Fruit fly (Drosophila melanogaster) whole organism, embryonic: ENCODE measurements around the gene CG8851.

ENCODE experiments used
- ATbp ChIP-seq: fragments of 200-800 bp; sonication (Bioruptor generic); optimal IDR thresholded peaks from 2 replicates; lab custom pipeline; 2017; ENCODE audit warnings: missing biosample characterization, mild to moderate bottlenecking, missing genetic modification characterization, missing genetic modification reagents
- CG10959 ChIP-seq: fragments of 200-800 bp; sonication (Bioruptor generic); IDR thresholded peaks from 2 replicates; pipeline ENCODE4 v1.3.6; 2022; ENCODE audit warnings: missing biosample characterization, missing genetic modification characterization
- CG12071 ChIP-seq: fragments of 200-800 bp; sonication (Bioruptor generic); optimal IDR thresholded peaks from 3 replicates; lab custom pipeline; 2018; ENCODE audit warnings: missing biosample characterization, mild to moderate bottlenecking, missing genetic modification characterization
- CG12391 ChIP-seq: fragments of 200-800 bp; sonication (Bioruptor generic); optimal IDR thresholded peaks from 3 replicates; lab custom pipeline; 2018; ENCODE audit warnings: missing biosample characterization, mild to moderate bottlenecking, missing genetic modification characterization, moderate library complexity
- CG14050 ChIP-seq: fragments of 200-800 bp; sonication (Bioruptor generic); IDR thresholded peaks from 3 replicates; pipeline ENCODE4 v1.3.6; 2022; ENCODE audit warnings: missing biosample characterization, missing genetic modification characterization
- CG15011 ChIP-seq: fragments of 200-800 bp; sonication (Bioruptor generic); optimal IDR thresholded peaks from 3 replicates; lab custom pipeline; 2018; ENCODE audit warnings: missing biosample characterization, mild to moderate bottlenecking, missing genetic modification characterization
- CG15479 ChIP-seq: fragments of 200-800 bp; sonication (Bioruptor generic); optimal IDR thresholded peaks from 3 replicates; lab custom pipeline; 2019; ENCODE audit warnings: missing biosample characterization, mild to moderate bottlenecking, missing genetic modification characterization, moderate library complexity
- CG17186 ChIP-seq: fragments of 200-800 bp; sonication (Bioruptor generic); optimal IDR thresholded peaks from 3 replicates; lab custom pipeline; 2017; ENCODE audit warnings: missing biosample characterization, missing genetic modification reagents, missing genetic modification characterization
- CG18476 ChIP-seq: fragments of 200-800 bp; sonication (Bioruptor generic); optimal IDR thresholded peaks from 2 replicates; lab custom pipeline; 2016; ENCODE audit warnings: missing biosample characterization, mild to moderate bottlenecking, missing genetic modification characterization
- CG18599 ChIP-seq: fragments of 200-800 bp; sonication (Bioruptor generic); optimal IDR thresholded peaks from 3 replicates; lab custom pipeline; 2017; ENCODE audit warnings: missing biosample characterization, missing genetic modification characterization, mild to moderate bottlenecking, moderate library complexity, missing genetic modification reagents
- CG31224 ChIP-seq: fragments of 200-800 bp; sonication (Bioruptor generic); IDR thresholded peaks from 2 replicates; pipeline ENCODE4 v1.3.6; 2022; ENCODE audit warnings: missing biosample characterization, missing genetic modification characterization
- CG31388 ChIP-seq: fragments of 200-800 bp; sonication (Bioruptor generic); optimal IDR thresholded peaks from 2 replicates; lab custom pipeline; 2016; ENCODE audit warnings: missing biosample characterization, missing genetic modification characterization
- CG32767 ChIP-seq: fragments of 200-800 bp; sonication (Bioruptor generic); IDR thresholded peaks from 2 replicates; pipeline ENCODE4 v1.3.6; 2022; ENCODE audit warnings: missing biosample characterization, missing genetic modification characterization
- CG3838 ChIP-seq: fragments of 200-800 bp; sonication (Bioruptor generic); optimal IDR thresholded peaks from 3 replicates; lab custom pipeline; 2016; ENCODE audit warnings: missing biosample characterization, missing genetic modification characterization
- CG4360 ChIP-seq: fragments of 200-800 bp; sonication (Bioruptor generic); IDR thresholded peaks from 2 replicates; pipeline ENCODE4 v1.3.6; 2022; ENCODE audit warnings: missing biosample characterization, missing genetic modification characterization
- CG6254 ChIP-seq: fragments of 200-800 bp; sonication (Bioruptor generic); optimal IDR thresholded peaks from 3 replicates; lab custom pipeline; 2017; ENCODE audit warnings: mild to moderate bottlenecking, missing biosample characterization, missing genetic modification reagents, missing genetic modification characterization
- CG7556 ChIP-seq: fragments of 200-800 bp; sonication (Bioruptor generic); optimal IDR thresholded peaks from 2 replicates; lab custom pipeline; 2017; ENCODE audit warnings: missing biosample characterization, mild to moderate bottlenecking, missing genetic modification characterization
- CG8478 ChIP-seq: fragments of >200 bp; optimal IDR thresholded peaks from 2 replicates; lab custom pipeline; 2018
- Fer2 ChIP-seq: fragments of 200-800 bp; sonication (Bioruptor generic); optimal IDR thresholded peaks from 2 replicates; lab custom pipeline; 2018; ENCODE audit warnings: missing biosample characterization, mild to moderate bottlenecking, missing genetic modification characterization, moderate library complexity
- Mrtf ChIP-seq: fragments of 200-800 bp; sonication (Bioruptor generic); IDR thresholded peaks from 3 replicates; pipeline ENCODE4 v1.3.6; 2022; ENCODE audit warnings: missing biosample characterization, missing genetic modification characterization
- Myb ChIP-seq: fragments of 200-800 bp; sonication (Bioruptor generic); optimal IDR thresholded peaks from 2 replicates; lab custom pipeline; 2016; ENCODE audit warnings: missing biosample characterization, missing genetic modification characterization
- NC2α ChIP-seq: fragments of 200-800 bp; sonication (Bioruptor generic); optimal IDR thresholded peaks from 2 replicates; lab custom pipeline; 2016; ENCODE audit warnings: missing biosample characterization, missing genetic modification characterization
- Opbp ChIP-seq: fragments of 200-800 bp; sonication (Bioruptor generic); IDR thresholded peaks from 3 replicates; pipeline ENCODE4 v1.3.6; 2022; ENCODE audit warnings: missing biosample characterization, missing genetic modification characterization; ENCODE audit not compliant: partially characterized antibody
- Optix ChIP-seq: fragments of 200-800 bp; sonication (Bioruptor generic); IDR thresholded peaks from 3 replicates; pipeline ENCODE4 v1.3.6; 2022; ENCODE audit warnings: missing biosample characterization, missing genetic modification characterization
- Poxn ChIP-seq: fragments of 200-800 bp; sonication (Bioruptor generic); IDR thresholded peaks from 2 replicates; pipeline ENCODE4 v1.3.6; 2022; ENCODE audit warnings: missing biosample characterization, missing genetic modification characterization
- aop ChIP-seq: fragments of 200-800 bp; sonication (Bioruptor generic); IDR thresholded peaks from 2 replicates; pipeline ENCODE4 v1.3.6; 2022; ENCODE audit warnings: missing biosample characterization, missing genetic modification characterization
- bsh ChIP-seq, 2 experiments: fragments of 200-800 bp; sonication (Bioruptor generic); optimal IDR thresholded peaks; 2 replicates each; lab custom pipeline; 2017 to 2018; ENCODE audit warnings: mild to moderate bottlenecking in 2 of 2, missing biosample characterization in 2 of 2, missing genetic modification characterization in 2 of 2, moderate library complexity in 1 of 2
- emc ChIP-seq: fragments of 200-800 bp; sonication (Bioruptor generic); optimal IDR thresholded peaks from 2 replicates; lab custom pipeline; 2016; ENCODE audit warnings: missing biosample characterization, missing genetic modification characterization
- esg ChIP-seq: fragments of 200-800 bp; sonication (Bioruptor generic); conservative IDR thresholded peaks from 2 replicates; pipeline ENCODE4 v1.3.6; 2022; ENCODE audit warnings: missing biosample characterization, missing genetic modification characterization
- eyg ChIP-seq: fragments of 200-800 bp; sonication (Bioruptor generic); optimal IDR thresholded peaks from 3 replicates; lab custom pipeline; 2016; ENCODE audit warnings: missing biosample characterization, missing genetic modification characterization
- gce ChIP-seq: fragments of 200-800 bp; sonication (Bioruptor generic); IDR thresholded peaks from 3 replicates; pipeline ENCODE4 v1.3.6; 2022; ENCODE audit warnings: missing biosample characterization, missing genetic modification characterization
- gem ChIP-seq: fragments of 200-800 bp; sonication (Bioruptor generic); optimal IDR thresholded peaks from 2 replicates; lab custom pipeline; 2019; ENCODE audit warnings: missing biosample characterization, mild to moderate bottlenecking, missing genetic modification characterization, moderate library complexity
- gsb ChIP-seq: fragments of 200-800 bp; sonication (Bioruptor generic); IDR thresholded peaks from 2 replicates; pipeline ENCODE4 v1.3.6; 2022; ENCODE audit warnings: missing biosample characterization, missing genetic modification characterization
- inv ChIP-seq: fragments of 200-800 bp; sonication (Bioruptor generic); IDR thresholded peaks from 2 replicates; pipeline ENCODE4 v1.3.6; 2022; ENCODE audit warnings: missing biosample characterization, missing genetic modification characterization; ENCODE audit not compliant: partially characterized antibody
- lab ChIP-seq: fragments of 200-800 bp; sonication (Bioruptor generic); optimal IDR thresholded peaks from 3 replicates; lab custom pipeline; 2017; ENCODE audit warnings: missing biosample characterization, missing genetic modification characterization, mild to moderate bottlenecking, moderate library complexity, missing genetic modification reagents
- lmd ChIP-seq: fragments of 200-800 bp; sonication (Bioruptor generic); IDR thresholded peaks from 2 replicates; pipeline ENCODE4 v1.3.6; 2022; ENCODE audit warnings: missing biosample characterization, missing genetic modification characterization
- nmo ChIP-seq: fragments of 200-800 bp; sonication (Bioruptor generic); optimal IDR thresholded peaks from 2 replicates; lab custom pipeline; 2018; ENCODE audit warnings: missing biosample characterization, mild to moderate bottlenecking, missing genetic modification characterization, moderate library complexity
- phol ChIP-seq: fragments of 200-800 bp; sonication (Bioruptor generic); optimal IDR thresholded peaks from 3 replicates; lab custom pipeline; 2018; ENCODE audit warnings: missing biosample characterization, mild to moderate bottlenecking, missing genetic modification characterization, moderate library complexity
- ranshi ChIP-seq: fragments of 200-800 bp; sonication (Bioruptor generic); IDR thresholded peaks from 2 replicates; pipeline ENCODE4 v1.3.6; 2022; ENCODE audit warnings: missing biosample characterization, missing genetic modification characterization
- rib ChIP-seq: fragments of 200-800 bp; sonication (Bioruptor generic); IDR thresholded peaks from 2 replicates; pipeline ENCODE4 v1.3.6; 2022; ENCODE audit warnings: missing biosample characterization, missing genetic modification characterization
- salm ChIP-seq: fragments of 200-800 bp; sonication (Bioruptor generic); optimal IDR thresholded peaks from 2 replicates; lab custom pipeline; 2018; ENCODE audit warnings: missing biosample characterization, mild to moderate bottlenecking, missing genetic modification characterization
- scrt ChIP-seq: fragments of 200-800 bp; sonication (Bioruptor generic); optimal IDR thresholded peaks from 2 replicates; lab custom pipeline; 2018; ENCODE audit warnings: missing biosample characterization, mild to moderate bottlenecking, missing genetic modification characterization, moderate library complexity
- sd ChIP-seq: fragments of 200-800 bp; sonication (Bioruptor generic); optimal IDR thresholded peaks from 3 replicates; lab custom pipeline; 2018; ENCODE audit warnings: missing biosample characterization, mild to moderate bottlenecking, missing genetic modification characterization, moderate library complexity
- seq ChIP-seq: fragments of 200-800 bp; sonication (Bioruptor generic); IDR thresholded peaks from 2 replicates; pipeline ENCODE4 v1.3.6; 2022; ENCODE audit warnings: missing biosample characterization, missing genetic modification characterization
- sr ChIP-seq: fragments of 200-800 bp; sonication (Bioruptor generic); IDR thresholded peaks from 3 replicates; pipeline ENCODE4 v1.3.6; 2022; ENCODE audit warnings: missing biosample characterization, missing genetic modification characterization
- toy ChIP-seq: fragments of 200-800 bp; sonication (Bioruptor generic); IDR thresholded peaks from 2 replicates; pipeline ENCODE4 v1.3.6; 2022; ENCODE audit warnings: missing biosample characterization, missing genetic modification characterization
- wdn ChIP-seq: fragments of 200-800 bp; sonication (Bioruptor generic); IDR thresholded peaks from 2 replicates; pipeline ENCODE4 v1.3.6; 2022; ENCODE audit warnings: missing biosample characterization, missing genetic modification characterization
- zfh1 ChIP-seq: fragments of 200-800 bp; sonication (Bioruptor generic); IDR thresholded peaks from 3 replicates; pipeline ENCODE4 v1.3.6; 2022; ENCODE audit warnings: missing biosample characterization, missing genetic modification characterization

The CG8851 gene

DNA sequence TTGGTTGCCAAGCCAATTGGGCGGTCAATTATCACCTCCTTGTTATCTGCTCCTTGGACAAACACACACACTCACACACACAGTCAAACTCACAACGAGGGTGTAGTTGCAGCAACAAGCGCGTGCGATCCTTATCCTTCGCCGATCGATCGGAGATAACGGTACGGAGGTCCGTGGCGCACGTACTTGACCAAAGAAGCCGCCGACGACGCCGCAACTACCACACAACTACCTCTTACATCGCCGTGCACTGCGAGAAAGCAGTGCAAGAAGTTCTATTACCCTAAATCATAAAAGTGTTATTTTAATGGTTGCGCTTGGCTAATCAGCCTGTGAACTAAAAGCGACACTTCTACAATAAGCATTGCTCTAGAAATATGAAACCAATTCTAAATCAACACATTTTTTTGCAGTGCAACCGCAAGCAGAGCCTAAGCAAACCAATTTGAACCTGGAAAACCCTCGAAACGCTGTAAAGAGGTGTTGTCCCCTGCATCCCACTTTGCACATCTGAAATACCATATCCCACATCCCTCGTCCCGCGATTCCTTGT lies 13.6 kb downstream of the CG8851 start (continued):
- no peak for TF ChIP-seq CG14050 (GFP tag; lab: Robert Waterston, UW)
- peak; percentile 98 for TF ChIP-seq CG15479 (GFP tag; lab: Kevin White, UChicago)
- 0 out of 3 replicates have a peak, but pooled peaks have one; percentile 32 for TF ChIP-seq gce (GFP tag; lab: Robert Waterston, UW)
- TF ChIP-seq CG3838 (GFP tag; lab: Kevin White, UChicago): no peak
- TF ChIP-seq CG17186: no peak
- 0 out of 2 replicates have a peak, but pooled peaks have one; percentile 7 for TF ChIP-seq CG4360 (GFP tag; lab: Robert Waterston, UW)
- TF ChIP-seq zfh1: peak; percentile 79
- peak; percentile 47 for TF ChIP-seq lmd (GFP tag; lab: Robert Waterston, UW)
- peak; percentile 66 for TF ChIP-seq phol (tag; lab: Kevin White, UChicago)
- peak; percentile 54; the same call in 1 of the 3 replicates for TF ChIP-seq Optix (GFP tag; lab: Robert Waterston, UW)
- TF ChIP-seq bsh (GFP tag; optimal IDR thresholded peaks at IDR 0.05; lab: Kevin White, UChicago): peak in 1 of 2 experiments; percentile 54
- peak; percentile 82 for TF ChIP-seq CG10959 (GFP tag; lab: Robert Waterston, UW)
- no peak for TF ChIP-seq CG15011 (GFP tag; lab: Kevin White, UChicago)

DNA sequence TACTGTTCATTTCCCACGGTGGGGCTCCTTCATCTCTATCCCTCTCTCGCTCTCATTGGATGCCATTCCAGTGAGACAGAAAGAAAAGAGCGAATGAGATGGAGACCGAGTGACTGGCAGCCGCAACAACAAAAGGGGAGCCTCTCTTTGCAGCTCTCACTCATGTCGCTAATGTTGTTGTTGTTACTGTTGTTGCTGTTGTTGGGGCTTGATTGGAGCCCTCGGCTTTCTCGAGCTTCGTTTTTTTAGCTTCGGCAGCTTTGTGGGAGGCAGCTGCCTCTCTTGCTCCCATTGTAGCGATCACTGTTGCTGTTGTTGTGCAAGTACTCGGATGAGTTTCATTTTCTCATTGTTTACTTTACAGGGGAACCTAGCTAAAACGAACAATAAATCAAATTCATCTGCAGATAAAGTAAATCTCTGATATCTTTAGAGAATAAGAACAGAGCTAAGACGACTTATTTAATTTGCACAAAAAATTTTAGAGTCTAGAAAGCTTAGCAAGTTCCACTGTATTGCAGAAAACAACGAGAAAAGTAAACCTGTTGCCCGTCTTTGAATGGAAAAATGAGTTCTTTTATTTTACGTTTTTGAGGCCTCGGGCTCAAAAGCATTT lies 14.9 kb downstream of the CG8851 start:
- TF ChIP-seq Fer2 (tag; lab: Kevin White, UChicago): no peak
- TF ChIP-seq rib: no peak
- no peak for TF ChIP-seq CG31388 (GFP tag; lab: Kevin White, UChicago)
- peak; percentile 54; the same call in 1 of the 2 replicates for TF ChIP-seq esg (GFP tag; lab: Robert Waterston, UW)
- TF ChIP-seq emc (GFP tag; lab: Kevin White, UChicago): no peak
- TF ChIP-seq lab (GFP tag; lab: Kevin White, UChicago): peak; percentile 32
- peak; percentile 48 for TF ChIP-seq ATbp
- no peak for TF ChIP-seq CG10959 (GFP tag; lab: Robert Waterston, UW)
- TF ChIP-seq CG31224 (GFP tag; lab: Robert Waterston, UW): no peak
- TF ChIP-seq CG32767 (GFP tag; lab: Robert Waterston, UW): 0 out of 2 replicates have a peak, but pooled peaks have one; percentile 42
- 0 out of 3 replicates have a peak, but pooled peaks have one; percentile 15 for TF ChIP-seq Mrtf (GFP tag; lab: Robert Waterston, UW)
- TF ChIP-seq wdn: no peak
- TF ChIP-seq sd (tag; lab: Kevin White, UChicago): peak; percentile 59
- TF ChIP-seq inv (GFP tag; lab: Robert Waterston, UW): no peak
- peak; percentile 11 for TF ChIP-seq CG6254 (GFP tag; lab: Kevin White, UChicago)
- TF ChIP-seq toy: no peak
- peak; percentile 16 for TF ChIP-seq CG18476
- TF ChIP-seq CG7556 (GFP tag; lab: Kevin White, UChicago): peak; percentile 9
- TF ChIP-seq ranshi (GFP tag; lab: Robert Waterston, UW): peak; percentile 41; the same call in 1 of the 2 replicates
- no peak for TF ChIP-seq gsb
- peak; percentile 23 for TF ChIP-seq eyg (GFP tag; lab: Kevin White, UChicago)
- no peak for TF ChIP-seq salm (tag; lab: Kevin White, UChicago)
- TF ChIP-seq CG18599 (GFP tag; lab: Kevin White, UChicago): peak; percentile 2
- TF ChIP-seq Myb: no peak
- no peak for TF ChIP-seq CG12071 (GFP tag; lab: Kevin White, UChicago)
- TF ChIP-seq NC2α (GFP tag; lab: Kevin White, UChicago): no peak
- TF ChIP-seq scrt: no peak
- TF ChIP-seq gem (tag; lab: Kevin White, UChicago): peak; percentile 74
- peak; percentile 41; the same call in 1 of the 2 replicates for TF ChIP-seq seq (GFP tag; lab: Robert Waterston, UW)
- TF ChIP-seq CG12391 (tag; lab: Kevin White, UChicago): peak; percentile 48
- TF ChIP-seq aop (GFP tag; lab: Robert Waterston, UW): no peak
- TF ChIP-seq Poxn (GFP tag; lab: Robert Waterston, UW): no peak
- 0 out of 3 replicates have a peak, but pooled peaks have one; percentile 16 for TF ChIP-seq sr
- TF ChIP-seq CG8478: peak; percentile 55
- TF ChIP-seq nmo (GFP tag; lab: Kevin White, UChicago): peak; percentile 64
- no peak for TF ChIP-seq Opbp (GFP tag; lab: Robert Waterston, UW)
